Fruit fly (Drosophila melanogaster): ENCODE measurements around the gene CG11885.

The CG11885 gene

dm6 chr2L:429680-430484, 8.6 kb upstream of the CG11885 start (continued):
- peak; percentile 95 for TF ChIP-seq CG31627 (GFP tag; optimal IDR thresholded peaks at IDR 0.05)
- peak; percentile 60 for TF ChIP-seq Hr4 (GFP tag; optimal IDR thresholded peaks at IDR 0.05)
- peak; percentile 71 for TF ChIP-seq CG8119 (GFP tag; IDR thresholded peaks at IDR 0.05)
- peak; percentile 89 for TF ChIP-seq Eip75B (GFP tag; optimal IDR thresholded peaks at IDR 0.05)
- TF ChIP-seq CG16779 (tag; optimal IDR thresholded peaks at IDR 0.05) = peak; percentile 9
- peak; percentile 89 for TF ChIP-seq CG6163 (GFP tag; IDR thresholded peaks at IDR 0.05)
- peak; percentile 93 for TF ChIP-seq Smox (GFP tag; optimal IDR thresholded peaks at IDR 0.05)
- TF ChIP-seq acj6 (GFP tag; optimal IDR thresholded peaks at IDR 0.05) = peak; percentile 91
- peak; percentile 67 to 69 for TF ChIP-seq salr (GFP tag; optimal IDR thresholded peaks at IDR 0.05)
- TF ChIP-seq CG11762 (GFP tag; optimal IDR thresholded peaks at IDR 0.05; ENCODE audit: insufficient read depth) = peak; percentile 51
- peak; percentile 71 for TF ChIP-seq fd85E (GFP tag; optimal IDR thresholded peaks at IDR 0.05)
- peak; percentile 72 for TF ChIP-seq CG10669 (GFP tag; optimal IDR thresholded peaks at IDR 0.05)
- peak; percentile 76 for TF ChIP-seq CG32006 (GFP tag; optimal IDR thresholded peaks at IDR 0.05)
- TF ChIP-seq Sox102F (GFP tag; optimal IDR thresholded peaks at IDR 0.05) = peak; percentile 96
- peak; percentile 90 for TF ChIP-seq CG6792 (GFP tag; optimal IDR thresholded peaks at IDR 0.05)
- peak; percentile 83 for TF ChIP-seq CG3032 (tag; optimal IDR thresholded peaks at IDR 0.05)
- peak; percentile 78 for TF ChIP-seq fd59A (GFP tag; optimal IDR thresholded peaks at IDR 0.05)
- TF ChIP-seq Blimp-1 (GFP tag; optimal IDR thresholded peaks at IDR 0.05) = peak; percentile 80
- TF ChIP-seq CG9139 (GFP tag; optimal IDR thresholded peaks at IDR 0.05) = peak; percentile 60
- TF ChIP-seq OdsH (GFP tag; optimal IDR thresholded peaks at IDR 0.05) = peak; percentile 87

- TF ChIP-seq CG8632 (GFP tag; optimal IDR thresholded peaks at IDR 0.05) (no peak), CG7368 (GFP tag; optimal IDR thresholded peaks at IDR 0.05) (no peak), Ets96B (tag; optimal IDR thresholded peaks at IDR 0.05) (no peak), Eip78C (GFP tag) (peak; percentile 75), CG8119 (GFP tag; IDR thresholded peaks at IDR 0.05) (0 out of 3 replicates have a peak, but pooled peaks have one; percentile 16), CG6854 (GFP tag; optimal IDR thresholded peaks at IDR 0.05) (no peak), CG4318 (GFP tag; optimal IDR thresholded peaks at IDR 0.05) (peak; percentile 3), CG32006 (GFP tag; optimal IDR thresholded peaks at IDR 0.05) (peak; percentile 45), Hr38 (GFP tag; optimal IDR thresholded peaks at IDR 0.05) (no peak), svp (GFP tag) (peak; percentile 25), Eip93F (GFP tag; optimal IDR thresholded peaks at IDR 0.05) (no peak), topi (GFP tag; optimal IDR thresholded peaks at IDR 0.05) (no peak), CG11294 (GFP tag; IDR thresholded peaks at IDR 0.05) (no peak), net (GFP tag; optimal IDR thresholded peaks at IDR 0.05) (no peak), Hr4 (GFP tag; optimal IDR thresholded peaks at IDR 0.05) (peak; percentile 12), cyc (GFP tag; optimal IDR thresholded peaks at IDR 0.05) (no peak), CG6163 (GFP tag; IDR thresholded peaks at IDR 0.05) (no peak)
These were observed 7.2 kb upstream of the CG11885 start for dm6 chr2L:428380-428989.

- peak; percentile 95 for TF ChIP-seq Sox14 (GFP tag; optimal IDR thresholded peaks at IDR 0.05)
- peak; percentile 83 for TF ChIP-seq Hr38 (GFP tag; optimal IDR thresholded peaks at IDR 0.05)
- no peak for TF ChIP-seq fkh (GFP tag; optimal IDR thresholded peaks at IDR 0.05)
- TF ChIP-seq Sox15 (GFP tag; optimal IDR thresholded peaks at IDR 0.05) = peak; percentile 77
- peak; percentile 94 for TF ChIP-seq CG6808 (GFP tag; optimal IDR thresholded peaks at IDR 0.05)
- TF ChIP-seq CG11762 (GFP tag; optimal IDR thresholded peaks at IDR 0.05; ENCODE audit: insufficient read depth) = peak; percentile 91
- TF ChIP-seq CG6276 (GFP tag; optimal IDR thresholded peaks at IDR 0.05) = peak; percentile 91
- TF ChIP-seq cyc (GFP tag; optimal IDR thresholded peaks at IDR 0.05) = peak; percentile 91
- TF ChIP-seq CG9139 (GFP tag; optimal IDR thresholded peaks at IDR 0.05) = peak; percentile 87
- TF ChIP-seq CG6163 (GFP tag; IDR thresholded peaks at IDR 0.05) = peak; percentile 96
- TF ChIP-seq Smox (GFP tag; optimal IDR thresholded peaks at IDR 0.05) = peak; percentile 95
- TF ChIP-seq Eip93F (GFP tag; optimal IDR thresholded peaks at IDR 0.05) = peak; percentile 91
- TF ChIP-seq Hr4 (GFP tag; optimal IDR thresholded peaks at IDR 0.05) = peak; percentile 97
- TF ChIP-seq CG7368 (GFP tag; optimal IDR thresholded peaks at IDR 0.05) = peak; percentile 93
- peak; percentile 97 for TF ChIP-seq svp (GFP tag)
- peak; percentile 93 for TF ChIP-seq topi (GFP tag; optimal IDR thresholded peaks at IDR 0.05)
- peak; percentile 94 for TF ChIP-seq lz (GFP tag; optimal IDR thresholded peaks at IDR 0.05)
- peak; percentile 92 for TF ChIP-seq Ets21C (GFP tag; optimal IDR thresholded peaks at IDR 0.05)
- TF ChIP-seq Eip75B (GFP tag; optimal IDR thresholded peaks at IDR 0.05) = peak; percentile 96
- peak; percentile 96 for TF ChIP-seq dsx (GFP tag; optimal IDR thresholded peaks at IDR 0.05; ENCODE audit: poor library complexity, severe bottlenecking)
- peak; percentile 98 for TF ChIP-seq Eip78C (GFP tag)
- TF ChIP-seq dac (GFP tag; optimal IDR thresholded peaks at IDR 0.05) = peak; percentile 95
These were observed 6.3 kb upstream of the CG11885 start for dm6 chr2L:427338-428234.

Data from whole organism, prepupa.